Worm (Caenorhabditis elegans): ENCODE data around the gene R155.5.

The R155.5 gene

DNA sequence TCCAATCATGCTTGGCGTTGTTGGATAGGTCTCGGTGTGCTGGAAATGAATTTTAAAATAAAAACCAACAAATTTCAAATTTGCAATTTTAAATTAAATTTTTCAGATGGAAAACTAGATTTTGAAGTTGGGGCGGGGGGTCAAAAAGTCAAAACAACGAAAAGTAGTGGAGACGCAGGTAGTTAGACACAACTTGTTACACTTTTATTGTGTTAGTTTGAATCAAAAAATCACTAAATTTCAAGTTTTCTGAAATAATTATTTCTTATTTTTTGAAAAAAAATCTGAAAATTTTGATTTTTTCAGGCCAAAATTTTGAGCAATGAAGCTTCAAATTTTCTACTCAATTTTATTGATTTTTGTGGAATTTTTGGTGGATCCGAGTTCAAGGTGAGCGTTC, 17.4 kb upstream of the R155.5 start, which contains the start of gene Y39A3B.8:
Gene Y39A3B.8 (plus strand): TSS at position 301 of the 400 bp plus-strand sequence.
- TF ChIP-seq aly-2 (tag; optimal IDR thresholded peaks at IDR 0.05) (no peak), efl-1 (optimal IDR thresholded peaks at IDR 0.05) (no peak), efl-1 (GFP tag; optimal IDR thresholded peaks at IDR 0.05 in 1 of 2) (peak in 1 of 2 experiments; percentile 29), swsn-7 (tag; optimal IDR thresholded peaks at IDR 0.05) (no peak), lin-39 (tag; optimal IDR thresholded peaks at IDR 0.05) (no peak), sptf-1 (tag; optimal IDR thresholded peaks at IDR 0.05) (no peak)

DNA sequence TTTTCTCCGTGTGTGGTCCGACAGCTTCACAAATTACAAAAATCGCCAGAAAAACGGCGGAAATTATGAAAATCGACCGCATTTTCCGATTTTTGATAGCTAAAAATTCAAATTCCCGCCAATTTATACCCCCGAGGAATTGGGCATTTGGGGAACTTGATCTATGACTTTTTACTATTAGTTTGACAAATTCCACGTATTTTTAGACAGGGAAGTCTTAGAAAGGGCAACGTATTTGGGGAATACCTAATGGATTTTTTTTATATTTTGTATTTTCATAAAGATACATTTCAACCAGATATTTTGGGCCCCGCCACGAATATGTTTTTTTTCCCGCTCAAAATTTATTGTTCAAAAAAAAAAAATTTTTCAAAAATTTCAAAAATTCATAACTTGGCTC, 14.5 kb upstream of the R155.5 start, which contains the start of gene Y39A3B.7:
Gene Y39A3B.7 (minus strand): TSS at position 101 of the 400 bp plus-strand sequence.
- TF ChIP-seq efl-1 (optimal IDR thresholded peaks at IDR 0.05) (no peak), efl-1 (GFP tag; optimal IDR thresholded peaks at IDR 0.05 in 1 of 2) (peak in 1 of 2 experiments; percentile 9), isw-1 (GFP tag; IDR thresholded peaks at IDR 0.05) (no peak)

ce11 chrIII:1982597-1983244, 12.4 kb upstream of the R155.5 start, which contains the start of gene srd-66:
Gene srd-66 (minus strand): TSS chrIII:1982647.
- TF ChIP-seq egl-27 (tag; optimal IDR thresholded peaks at IDR 0.05) (no peak), xbp-1 (tag; optimal IDR thresholded peaks at IDR 0.05) (no peak), dpl-1 (GFP tag; optimal IDR thresholded peaks at IDR 0.05) (no peak), fkh-8 (tag; optimal IDR thresholded peaks at IDR 0.05) (no peak), zip-4 (GFP tag; optimal IDR thresholded peaks at IDR 0.05) (no peak), ceh-8 (GFP tag; optimal IDR thresholded peaks at IDR 0.05) (no peak), lin-35 (GFP tag; optimal IDR thresholded peaks at IDR 0.05) (no peak), hpl-2 (GFP tag; optimal IDR thresholded peaks at IDR 0.05) (no peak), zag-1 (tag; optimal IDR thresholded peaks at IDR 0.05) (no peak), mdl-1 (tag; optimal IDR thresholded peaks at IDR 0.05) (no peak), unc-30 (tag; optimal IDR thresholded peaks at IDR 0.05) (no peak), ceh-90 (tag; optimal IDR thresholded peaks at IDR 0.05) (no peak)

DNA sequence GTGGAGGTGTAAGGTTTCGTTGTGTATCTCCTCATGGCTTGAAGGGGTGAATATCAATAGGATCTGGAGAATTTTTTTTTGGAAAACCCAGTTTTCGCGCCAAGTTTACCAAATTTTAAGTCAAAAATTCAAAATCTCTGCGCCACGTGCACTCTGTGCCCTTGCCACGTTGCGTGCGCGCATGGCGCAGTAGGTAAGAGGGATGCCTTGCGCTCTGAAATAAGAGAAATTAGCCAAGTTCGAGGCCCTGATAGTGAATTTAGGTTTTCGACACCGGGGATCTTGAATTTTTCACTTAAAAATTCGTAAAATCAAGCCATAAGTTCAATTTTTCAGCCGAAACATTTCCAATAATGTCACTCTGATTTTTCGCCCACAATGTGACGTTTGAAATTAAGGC, 11.1 kb upstream of the R155.5 start:
- TF ChIP-seq mdl-1 (tag; optimal IDR thresholded peaks at IDR 0.05) = no peak
- TF ChIP-seq C04F5.9 (tag; optimal IDR thresholded peaks at IDR 0.05) = no peak
- TF ChIP-seq ceh-8 (GFP tag; optimal IDR thresholded peaks at IDR 0.05) = no peak
- no peak for TF ChIP-seq unc-86 (tag; optimal IDR thresholded peaks at IDR 0.05)
- no peak for TF ChIP-seq lsy-2 (tag; optimal IDR thresholded peaks at IDR 0.05)
- TF ChIP-seq lin-35 (GFP tag; optimal IDR thresholded peaks at IDR 0.05) = no peak
- TF ChIP-seq tbx-2 (tag; optimal IDR thresholded peaks at IDR 0.05) = no peak
- no peak for TF ChIP-seq nhr-47 (tag; optimal IDR thresholded peaks at IDR 0.05)
- TF ChIP-seq lin-13 (GFP tag; optimal IDR thresholded peaks at IDR 0.05) = no peak
- no peak for TF ChIP-seq nhr-76 (tag; optimal IDR thresholded peaks at IDR 0.05)
- TF ChIP-seq ztf-11 (tag; optimal IDR thresholded peaks at IDR 0.05) = no peak
- no peak for TF ChIP-seq irx-1 (tag; optimal IDR thresholded peaks at IDR 0.05)
- TF ChIP-seq dsc-1 (tag; optimal IDR thresholded peaks at IDR 0.05) = no peak
- TF ChIP-seq elt-3 (tag; optimal IDR thresholded peaks at IDR 0.05) = no peak
- TF ChIP-seq snu-23 (GFP tag; optimal IDR thresholded peaks at IDR 0.05) = no peak
- no peak for TF ChIP-seq nhr-237 (tag; optimal IDR thresholded peaks at IDR 0.05)
- no peak for TF ChIP-seq aly-2 (tag; optimal IDR thresholded peaks at IDR 0.05)
- no peak for TF ChIP-seq ceh-88 (GFP tag; IDR thresholded peaks at IDR 0.05)

DNA sequence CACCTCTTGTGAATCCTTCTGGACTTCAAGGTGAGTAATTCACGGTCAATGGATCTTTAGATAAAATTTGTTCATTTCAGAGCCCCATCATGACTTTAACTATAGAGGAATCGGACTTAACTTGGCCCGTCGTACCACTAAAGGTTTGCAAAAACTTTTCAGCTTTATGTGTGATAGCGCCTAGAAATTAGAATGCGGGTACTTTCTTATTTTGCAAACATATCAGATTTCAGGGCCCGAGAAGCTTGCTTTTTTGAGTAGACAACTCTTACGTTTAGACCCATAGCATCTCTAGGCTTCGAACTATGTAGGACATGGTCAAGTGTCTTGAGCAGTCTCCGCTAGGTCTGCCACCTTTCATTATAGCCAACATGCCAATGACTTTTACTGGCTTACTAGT, 7.1 kb upstream of the R155.5 start:
- TF ChIP-seq unc-130 (tag; optimal IDR thresholded peaks at IDR 0.05) (no peak), grh-1 (GFP tag; IDR thresholded peaks at IDR 0.05) (no peak), ztf-11 (tag; optimal IDR thresholded peaks at IDR 0.05) (no peak), lin-14 (GFP tag; optimal IDR thresholded peaks at IDR 0.05) (no peak), nhr-47 (tag; optimal IDR thresholded peaks at IDR 0.05) (no peak), zag-1 (tag; optimal IDR thresholded peaks at IDR 0.05) (no peak), snpc-4 (tag; optimal IDR thresholded peaks at IDR 0.05) (no peak), vab-15 (tag; optimal IDR thresholded peaks at IDR 0.05) (no peak), ceh-88 (GFP tag; IDR thresholded peaks at IDR 0.05) (no peak), nhr-90 (tag; optimal IDR thresholded peaks at IDR 0.05; ENCODE audit: poor library complexity) (no peak), fkh-8 (tag; optimal IDR thresholded peaks at IDR 0.05) (no peak), zip-4 (GFP tag; optimal IDR thresholded peaks at IDR 0.05) (no peak), lsy-2 (tag; optimal IDR thresholded peaks at IDR 0.05) (no peak), unc-98 (GFP tag; IDR thresholded peaks at IDR 0.05) (no peak)
